Worm (Caenorhabditis elegans): Measurements from ENCODE around the gene lys-10.

DNA sequence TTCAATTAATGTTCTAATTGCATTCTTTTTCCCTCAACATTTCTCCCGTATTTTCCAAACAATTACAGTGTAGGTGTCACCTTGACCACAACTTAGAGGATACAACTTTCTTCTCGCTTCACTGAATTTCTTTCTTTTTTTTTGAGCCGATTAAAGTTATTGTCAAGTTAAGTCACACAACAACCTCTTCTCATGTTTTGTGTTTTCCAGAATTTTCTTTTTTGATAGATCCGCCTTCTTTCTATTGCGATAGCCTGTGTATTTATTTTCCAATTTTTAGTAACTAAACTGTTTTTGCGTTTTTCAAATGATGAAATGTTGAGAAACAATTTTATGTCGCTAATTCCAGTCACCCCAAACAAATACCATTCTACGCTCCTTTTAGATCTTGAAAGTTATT lies 7.0 kb upstream of the lys-10 start, which contains the start of gene F35H10.3:
- TF ChIP-seq ZK546.5 (tag; optimal IDR thresholded peaks at IDR 0.05) (no peak), zag-1 (tag; optimal IDR thresholded peaks at IDR 0.05) (no peak), lin-13 (GFP tag; optimal IDR thresholded peaks at IDR 0.05) (no peak), ceh-82 (tag; optimal IDR thresholded peaks at IDR 0.05) (no peak), unc-62 (GFP tag; optimal IDR thresholded peaks at IDR 0.05) (no peak), ztf-11 (tag; optimal IDR thresholded peaks at IDR 0.05) (no peak), aly-2 (tag; optimal IDR thresholded peaks at IDR 0.05) (no peak)

Measured in whole organism, L2 larva.